Fruit fly (Drosophila melanogaster): Measurements from ENCODE around the gene CG43354.

DNA sequence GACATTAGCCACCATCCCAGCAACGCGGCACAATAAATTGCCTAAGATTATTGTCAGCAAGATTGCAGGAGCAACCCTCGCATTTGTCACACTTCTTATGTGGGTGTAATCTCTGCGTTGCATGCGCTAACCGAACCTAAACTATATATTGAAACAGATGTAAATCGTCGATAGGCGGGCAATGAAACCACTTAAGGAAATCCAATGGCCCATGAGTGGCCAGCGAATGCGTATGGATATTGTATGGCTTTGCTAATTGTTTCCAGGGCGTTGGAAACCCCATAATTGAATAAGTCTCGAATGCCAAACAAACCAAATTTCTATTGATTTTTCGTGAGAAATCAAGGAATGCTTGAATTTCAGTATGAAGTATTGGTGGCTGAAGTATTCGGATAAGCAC lies 594 bp downstream of the CG43354 start:
- TF ChIP-seq kay (GFP tag; ENCODE audit: borderline replicate concordance), result no peak
- no peak for TF ChIP-seq tj (GFP tag; optimal IDR thresholded peaks at IDR 0.05)
- no peak for TF ChIP-seq CG33017 (tag; optimal IDR thresholded peaks at IDR 0.05)
